Fruit fly (Drosophila melanogaster) whole organism, adult: ENCODE measurements around the gene CG14613.

ENCODE experiments used
- CG11617 ChIP-seq: fragments of 200-800 bp; sonication (Bioruptor generic); optimal IDR thresholded peaks from 2 replicates; lab custom pipeline; 2017; ENCODE audit warnings: mild to moderate bottlenecking, missing biosample characterization, missing genetic modification reagents, missing genetic modification characterization
- CG12768 ChIP-seq: fragments of 200-800 bp; sonication (Bioruptor generic); optimal IDR thresholded peaks from 2 replicates; lab custom pipeline; 2017; ENCODE audit warnings: missing biosample characterization, missing genetic modification characterization, mild to moderate bottlenecking, moderate library complexity, missing genetic modification reagents
- CG14711 ChIP-seq: fragments of 200-800 bp; sonication (Bioruptor generic); optimal IDR thresholded peaks from 2 replicates; lab custom pipeline; 2018; ENCODE audit warnings: missing biosample characterization, mild to moderate bottlenecking, missing genetic modification characterization, moderate library complexity
- CG1620 ChIP-seq: fragments of 200-800 bp; sonication (Bioruptor generic); optimal IDR thresholded peaks from 2 replicates; lab custom pipeline; 2016; ENCODE audit warnings: missing biosample characterization, missing genetic modification characterization
- Clk ChIP-seq: fragments of 200-800 bp; sonication (Bioruptor generic); optimal IDR thresholded peaks from 2 replicates; lab custom pipeline; 2017; ENCODE audit warnings: missing biosample characterization, missing genetic modification characterization
- Mnt ChIP-seq: fragments of 200-800 bp; sonication (Bioruptor generic); optimal IDR thresholded peaks from 2 replicates; lab custom pipeline; 2016; ENCODE audit warnings: missing biosample characterization, mild to moderate bottlenecking, missing genetic modification characterization
- kay ChIP-seq: fragments of 200-800 bp; sonication (Bioruptor generic); peaks from one replicate; lab custom pipeline; 2016; ENCODE audit warnings: missing biosample characterization, missing genetic modification characterization, borderline replicate concordance
- toe ChIP-seq: fragments of 200-800 bp; sonication (Bioruptor generic); optimal IDR thresholded peaks from 2 replicates; lab custom pipeline; 2016; ENCODE audit warnings: missing biosample characterization, missing genetic modification characterization

CG14613 gene

DNA sequence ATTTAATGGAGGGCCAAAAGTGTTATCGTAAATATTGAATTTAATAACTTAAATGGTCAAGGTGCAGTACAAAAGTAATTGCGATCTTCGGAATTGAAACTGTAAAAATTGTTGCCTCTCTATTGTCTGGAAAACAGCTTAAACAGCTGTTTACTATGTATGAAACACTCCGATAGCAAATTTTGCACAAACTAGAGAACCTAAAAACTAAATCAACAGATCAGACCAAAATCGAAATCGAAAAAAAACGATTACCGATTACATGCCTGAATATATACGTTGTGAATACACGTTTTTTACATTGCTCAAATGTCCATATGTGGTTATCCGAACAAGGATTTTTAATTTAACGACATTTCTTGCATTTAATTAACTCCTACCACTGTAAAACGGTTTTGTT lies 28.3 kb downstream of the CG14613 start:
- peak; percentile 51 for TF ChIP-seq kay (GFP tag; lab: Kevin White, UChicago)
- no peak for TF ChIP-seq CG1620 (GFP tag; lab: Kevin White, UChicago)

- no peak for TF ChIP-seq CG12768 (GFP tag; lab: Kevin White, UChicago)
- TF ChIP-seq CG11617 (GFP tag; lab: Kevin White, UChicago): no peak
- peak; percentile 43 for TF ChIP-seq kay (GFP tag; lab: Kevin White, UChicago)
- TF ChIP-seq Clk (GFP tag; lab: Kevin White, UChicago): no peak
Observed at dm6 chrX:22443046-22443445, 28.8 kb downstream of the CG14613 start.

- TF ChIP-seq CG14711 (tag; lab: Kevin White, UChicago): peak; percentile 41
- TF ChIP-seq toe: peak; percentile 97
- peak; percentile 98 for TF ChIP-seq kay (GFP tag; lab: Kevin White, UChicago)
- TF ChIP-seq Mnt (GFP tag; lab: Kevin White, UChicago): peak; percentile 50
Observed at dm6 chrX:22432929-22433605, 38.8 kb downstream of the CG14613 start.
